Worm (Caenorhabditis elegans) whole organism, L4 larva: ENCODE data around the gene ergi-2.

Experiments used
- D1046.2 ChIP-seq: fragments of 200-800 bp; sonication (Bioruptor generic); IDR thresholded peaks from 2 replicates; pipeline ENCODE4 v1.3.6; 2022; ENCODE audit warnings: missing genetic modification characterization, missing compliant biosample characterization
- F10B5.3 ChIP-seq: sonication (generic microtip); optimal IDR thresholded peaks from 2 replicates; lab custom pipeline; 2016; ENCODE audit warnings: mild to moderate bottlenecking, missing genetic modification characterization, missing compliant biosample characterization
- F26F4.8 ChIP-seq: fragments of 200-800 bp; sonication (Bioruptor generic); conservative IDR thresholded peaks from 2 replicates; pipeline ENCODE4 v1.3.6; 2022; ENCODE audit warnings: missing genetic modification characterization, missing compliant biosample characterization
- T20F7.1 ChIP-seq: fragments of 200-800 bp; sonication (Bioruptor generic); optimal IDR thresholded peaks from 2 replicates; lab custom pipeline; 2018; ENCODE audit warnings: mild to moderate bottlenecking, missing genetic modification characterization, missing compliant biosample characterization
- Y105C5A.15 ChIP-seq: fragments of 200-800 bp; sonication (Bioruptor generic); IDR thresholded peaks from 2 replicates; pipeline ENCODE4 v1.3.6; 2022; ENCODE audit warnings: missing genetic modification characterization, missing compliant biosample characterization
- Y48G9A.11 ChIP-seq: fragments of 200-800 bp; sonication (Bioruptor generic); IDR thresholded peaks from 2 replicates; pipeline ENCODE4 v1.3.6; 2022; ENCODE audit warnings: missing genetic modification reagents, missing genetic modification characterization, missing compliant biosample characterization
- ZK337.2 ChIP-seq: fragments of 200-800 bp; sonication (Bioruptor generic); IDR thresholded peaks from 2 replicates; pipeline ENCODE4 v1.3.6; 2022; ENCODE audit warnings: missing genetic modification reagents, missing genetic modification characterization, missing compliant biosample characterization
- ZK546.5 ChIP-seq, 2 experiments: sonication (generic microtip); optimal IDR thresholded peaks; 2 replicates each; lab custom pipeline; 2017; ENCODE audit warnings: missing biosample characterization in 2 of 2, missing genetic modification characterization in 2 of 2
- aha-1 ChIP-seq: fragments of 150-350 bp; peaks from one replicate; lab custom pipeline; 2014; ENCODE audit warnings: missing biosample characterization, missing genetic modification characterization
- ama-1 ChIP-seq: fragments of 150-350 bp; optimal IDR thresholded peaks from 2 replicates; lab custom pipeline; 2014; ENCODE audit warnings: inconsistent platforms, mixed read lengths
- arid-1 ChIP-seq: fragments of 200-800 bp; sonication (Bioruptor generic); conservative IDR thresholded peaks from 2 replicates; pipeline ENCODE4 v1.3.6; 2022; ENCODE audit warnings: missing genetic modification reagents, missing genetic modification characterization, missing compliant biosample characterization
- attf-4 ChIP-seq: sonication (generic microtip); optimal IDR thresholded peaks from 3 replicates; lab custom pipeline; 2017; ENCODE audit warnings: missing biosample characterization, missing genetic modification characterization
- ceh-62 ChIP-seq: sonication (generic microtip); optimal IDR thresholded peaks from 2 replicates; lab custom pipeline; 2017; ENCODE audit warnings: missing biosample characterization, missing genetic modification characterization
- cey-2 ChIP-seq: sonication (generic microtip); optimal IDR thresholded peaks from 3 replicates; lab custom pipeline; 2017; ENCODE audit warnings: missing genetic modification characterization, mild to moderate bottlenecking, missing compliant biosample characterization, antibody characterized with exemption, borderline replicate concordance; ENCODE audit not compliant: insufficient read depth
- daf-12 ChIP-seq: fragments of 150-350 bp; optimal IDR thresholded peaks from 2 replicates; lab custom pipeline; 2014; ENCODE audit warnings: missing biosample characterization, missing genetic modification reagents, missing genetic modification characterization
- daf-16 ChIP-seq, 3 experiments: sonication (generic microtip); optimal IDR thresholded peaks; 2 replicates each; lab custom pipeline; 2016 to 2017; ENCODE audit warnings: missing genetic modification characterization in 3 of 3, missing genetic modification reagents in 3 of 3, mild to moderate bottlenecking in 2 of 3, missing compliant biosample characterization in 2 of 3, missing biosample characterization in 1 of 3, moderate library complexity in 1 of 3
- daf-8 ChIP-seq: fragments of 200-800 bp; sonication (Bioruptor generic); IDR thresholded peaks from 2 replicates; pipeline ENCODE4 v1.3.6; 2022; ENCODE audit warnings: missing genetic modification characterization, missing compliant biosample characterization
- dmd-9 ChIP-seq: fragments of 200-800 bp; sonication (Bioruptor generic); IDR thresholded peaks from 2 replicates; pipeline ENCODE4 v1.3.6; 2022; ENCODE audit warnings: missing genetic modification reagents, missing genetic modification characterization, missing compliant biosample characterization
- duxl-1 ChIP-seq: sonication (generic microtip); optimal IDR thresholded peaks from 2 replicates; lab custom pipeline; 2016; ENCODE audit warnings: mild to moderate bottlenecking, missing genetic modification characterization, moderate library complexity, missing compliant biosample characterization; ENCODE audit not compliant: poor library complexity
- dve-1 ChIP-seq: sonication (generic microtip); optimal IDR thresholded peaks from 2 replicates; lab custom pipeline; 2017; ENCODE audit warnings: antibody characterized with exemption, mild to moderate bottlenecking, missing genetic modification characterization, missing compliant biosample characterization; ENCODE audit not compliant: insufficient read depth
- hlh-11 ChIP-seq: fragments of 200-800 bp; sonication (Bioruptor generic); optimal IDR thresholded peaks from 2 replicates; lab custom pipeline; 2018; ENCODE audit warnings: mild to moderate bottlenecking, missing genetic modification characterization, missing compliant biosample characterization
- jun-1 ChIP-seq: fragments of 150-350 bp; optimal IDR thresholded peaks from 2 replicates; lab custom pipeline; 2014; ENCODE audit warnings: missing biosample characterization, missing genetic modification reagents, missing genetic modification characterization
- lin-13 ChIP-seq: fragments of 150-350 bp; optimal IDR thresholded peaks from 2 replicates; lab custom pipeline; 2014; ENCODE audit warnings: missing biosample characterization, missing genetic modification reagents, missing genetic modification characterization
- madf-9 ChIP-seq: fragments of 200-800 bp; sonication (Bioruptor generic); conservative IDR thresholded peaks from 2 replicates; pipeline ENCODE4 v1.3.6; 2022; ENCODE audit warnings: missing genetic modification reagents, missing genetic modification characterization, missing compliant biosample characterization
- mdl-1 ChIP-seq, 2 experiments: fragments of 150-350 bp in 1 of 2; sonication (generic microtip) in 1 of 2; optimal IDR thresholded peaks; 2 replicates each; lab custom pipeline; 2014 to 2017; ENCODE audit warnings: missing biosample characterization in 2 of 2, missing genetic modification characterization in 2 of 2
- mxl-2 ChIP-seq: fragments of 200-800 bp; sonication (Bioruptor generic); conservative IDR thresholded peaks from 2 replicates; pipeline ENCODE4 v1.3.6; 2022; ENCODE audit warnings: missing genetic modification reagents, missing genetic modification characterization, missing compliant biosample characterization
- mxl-3 ChIP-seq: fragments of 200-800 bp; sonication (Bioruptor generic); optimal IDR thresholded peaks from 2 replicates; lab custom pipeline; 2018; ENCODE audit warnings: mild to moderate bottlenecking, missing genetic modification characterization, missing compliant biosample characterization
- nhr-11 ChIP-seq: fragments of 150-350 bp; optimal IDR thresholded peaks from 2 replicates; lab custom pipeline; 2014; ENCODE audit warnings: missing biosample characterization, missing genetic modification characterization
- nhr-111 ChIP-seq: fragments of 200-800 bp; sonication (Bioruptor generic); optimal IDR thresholded peaks from 2 replicates; lab custom pipeline; 2018; ENCODE audit warnings: mild to moderate bottlenecking, missing genetic modification characterization, missing compliant biosample characterization
- nhr-25 ChIP-seq: sonication (generic microtip); optimal IDR thresholded peaks from 2 replicates; lab custom pipeline; 2017; ENCODE audit warnings: missing genetic modification characterization, mild to moderate bottlenecking, missing compliant biosample characterization, antibody characterized with exemption, moderate library complexity, borderline replicate concordance; ENCODE audit not compliant: insufficient read depth
- nhr-41 ChIP-seq: fragments of 200-800 bp; sonication (Bioruptor generic); IDR thresholded peaks from 2 replicates; pipeline ENCODE4 v1.3.6; 2022; ENCODE audit warnings: missing genetic modification reagents, missing genetic modification characterization, missing compliant biosample characterization
- nhr-42 ChIP-seq: fragments of 200-800 bp; sonication (Bioruptor generic); IDR thresholded peaks from 2 replicates; pipeline ENCODE4 v1.3.6; 2022; ENCODE audit warnings: missing genetic modification characterization, missing compliant biosample characterization
- nhr-6 ChIP-seq: fragments of 150-350 bp; optimal IDR thresholded peaks from 2 replicates; lab custom pipeline; 2014; ENCODE audit warnings: missing biosample characterization, missing genetic modification characterization
- nhr-77 ChIP-seq: fragments of 150-350 bp; optimal IDR thresholded peaks from 2 replicates; lab custom pipeline; 2014; ENCODE audit warnings: missing biosample characterization, missing genetic modification characterization
- php-3 ChIP-seq: fragments of 200-800 bp; sonication (Bioruptor generic); IDR thresholded peaks from 2 replicates; pipeline ENCODE4 v1.3.6; 2022; ENCODE audit warnings: missing genetic modification reagents, missing genetic modification characterization, missing compliant biosample characterization
- rbr-2 ChIP-seq: sonication (generic microtip); optimal IDR thresholded peaks from 2 replicates; lab custom pipeline; 2016; ENCODE audit warnings: missing genotype, missing genetic modification characterization, missing compliant biosample characterization
- saeg-2 ChIP-seq: fragments of 200-800 bp; sonication (Bioruptor generic); IDR thresholded peaks from 2 replicates; pipeline ENCODE4 v1.3.6; 2022; ENCODE audit warnings: missing genetic modification reagents, missing genetic modification characterization, missing compliant biosample characterization
- set-16 ChIP-seq: fragments of 200-800 bp; sonication (Bioruptor generic); IDR thresholded peaks from 2 replicates; pipeline ENCODE4 v1.3.6; 2022; ENCODE audit warnings: missing genetic modification reagents, missing genetic modification characterization, missing compliant biosample characterization
- spr-3 ChIP-seq: fragments of 200-800 bp; sonication (Bioruptor generic); optimal IDR thresholded peaks from 2 replicates; lab custom pipeline; 2018; ENCODE audit warnings: mild to moderate bottlenecking, missing genetic modification characterization, missing compliant biosample characterization
- tra-1 ChIP-seq: fragments of 200-800 bp; sonication (Bioruptor generic); IDR thresholded peaks from 2 replicates; pipeline ENCODE4 v1.3.6; 2022; ENCODE audit warnings: missing genetic modification reagents, missing genetic modification characterization, missing compliant biosample characterization
- unc-39 ChIP-seq: sonication (generic microtip); optimal IDR thresholded peaks from 2 replicates; lab custom pipeline; 2017; ENCODE audit warnings: missing biosample characterization, missing genetic modification characterization
- unc-62 ChIP-seq, 3 experiments: fragments of 150-350 bp in 1 of 3; sonication (generic microtip); optimal IDR thresholded peaks in 2 of 3; peaks in 1 of 3; 1 replicate in 1 of 3; 2 replicates in 2 of 3; lab custom pipeline; 2014 to 2017; ENCODE audit warnings: missing biosample characterization in 3 of 3, missing genetic modification characterization in 3 of 3, missing genetic modification reagents in 3 of 3, missing genotype in 1 of 3
- vab-7 ChIP-seq: fragments of 200-800 bp; sonication (Bioruptor generic); IDR thresholded peaks from 2 replicates; pipeline ENCODE4 v1.3.6; 2022; ENCODE audit warnings: missing genetic modification reagents, missing genetic modification characterization, missing compliant biosample characterization
- zfp-3 ChIP-seq: fragments of 200-800 bp; sonication (Bioruptor generic); conservative IDR thresholded peaks from 2 replicates; pipeline ENCODE4 v1.3.6; 2022; ENCODE audit warnings: missing genetic modification reagents, missing genetic modification characterization, missing compliant biosample characterization
- ztf-7 ChIP-seq: fragments of 150-350 bp; optimal IDR thresholded peaks from 2 replicates; lab custom pipeline; 2014; ENCODE audit warnings: missing biosample characterization, missing genetic modification characterization

The ergi-2 gene

ce11 chrX:15035748-15036147 lies 28.6 kb upstream of the ergi-2 start:
- TF ChIP-seq unc-62 (GFP tag; optimal IDR thresholded peaks at IDR 0.05 in 1 of 2; lab: Kevin White, UChicago), result peak in 1 of 2 experiments; percentile 93
- TF ChIP-seq unc-62 (tag; optimal IDR thresholded peaks at IDR 0.05; lab: Kevin White, UChicago), result no peak
- TF ChIP-seq ZK337.2 (GFP tag; lab: Robert Waterston, UW), result no peak

DNA sequence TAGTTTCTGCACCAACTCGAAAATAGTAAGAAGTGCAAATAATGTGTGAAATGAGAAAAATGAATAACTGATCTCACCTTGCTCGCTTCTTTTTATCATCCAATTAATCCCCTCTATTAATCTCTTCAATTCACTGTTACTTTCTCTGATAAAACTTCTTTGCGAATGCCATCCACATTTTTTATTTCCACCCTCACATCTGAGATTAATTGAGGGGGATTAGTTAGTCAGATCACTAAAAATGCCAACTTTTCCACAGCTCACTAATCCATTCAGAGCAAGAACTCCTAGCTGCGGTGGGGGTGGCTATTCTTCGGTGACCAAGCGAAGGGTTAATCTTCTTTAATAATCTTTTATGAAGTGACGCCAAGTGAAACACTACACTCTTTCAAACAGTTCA lies 27.7 kb upstream of the ergi-2 start, which contains the start of gene dsc-1:
TSS of gene dsc-1 (minus strand) at position 46 of the 400 bp plus-strand sequence.
- TF ChIP-seq lin-13 (no peak), mdl-1 (tag; optimal IDR thresholded peaks at IDR 0.05; lab: Kevin White, UChicago) (no peak), unc-39 (tag; lab: Kevin White, UChicago) (no peak), mxl-3 (no peak), rbr-2 (tag; lab: Kevin White, UChicago) (no peak), F10B5.3 (tag; lab: Kevin White, UChicago) (no peak), arid-1 (GFP tag; lab: Robert Waterston, UW) (no peak), nhr-77 (tag; lab: Kevin White, UChicago) (no peak), daf-8 (GFP tag; lab: Robert Waterston, UW) (no peak), T20F7.1 (GFP tag; lab: Kevin White, UChicago) (no peak), hlh-11 (no peak), ama-1 (no peak), attf-4 (tag; lab: Kevin White, UChicago) (no peak)

- TF ChIP-seq cey-2 (tag; lab: Kevin White, UChicago) (no peak), saeg-2 (GFP tag; lab: Robert Waterston, UW) (no peak), nhr-25 (no peak), daf-16 (GFP tag; optimal IDR thresholded peaks at IDR 0.05; lab: Kevin White, UChicago) (no peak), daf-16 (tag; optimal IDR thresholded peaks at IDR 0.05; lab: Kevin White, UChicago) (no peak), nhr-6 (no peak), Y48G9A.11 (no peak), nhr-41 (GFP tag; lab: Robert Waterston, UW) (no peak), dmd-9 (GFP tag; lab: Robert Waterston, UW) (no peak), ceh-62 (tag; lab: Kevin White, UChicago) (no peak), mxl-3 (no peak), unc-62 (GFP tag; optimal IDR thresholded peaks at IDR 0.05 in 1 of 2; lab: Kevin White, UChicago) (no peak), unc-62 (tag; optimal IDR thresholded peaks at IDR 0.05; lab: Kevin White, UChicago) (no peak), lin-13 (no peak), set-16 (GFP tag; lab: Robert Waterston, UW) (no peak), mxl-2 (GFP tag; lab: Robert Waterston, UW) (no peak), jun-1 (tag; lab: Kevin White, UChicago) (no peak)
These were observed 20.9 kb upstream of the ergi-2 start for ce11 chrX:15027997-15028396.

DNA sequence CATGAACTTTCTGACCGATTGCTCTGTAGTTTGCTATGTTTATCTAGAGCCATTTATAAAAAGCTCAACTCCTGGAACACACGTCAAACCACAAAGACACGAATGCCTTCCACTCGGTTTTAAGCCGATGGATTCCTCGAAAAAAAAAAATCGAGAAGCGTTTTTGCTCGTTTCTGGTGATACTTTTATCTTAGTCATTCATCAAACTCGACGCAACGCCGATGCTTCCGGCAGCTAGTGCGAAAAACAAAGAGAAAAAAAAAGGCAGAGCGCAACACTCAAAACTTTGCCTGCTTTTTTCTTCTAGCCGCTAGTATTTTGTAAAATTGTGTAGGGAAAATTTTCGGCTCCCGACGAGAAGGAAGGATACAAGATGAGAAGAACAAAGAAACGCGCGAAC lies 20.5 kb upstream of the ergi-2 start:
- TF ChIP-seq vab-7 (GFP tag; lab: Robert Waterston, UW) (no peak), nhr-77 (tag; lab: Kevin White, UChicago) (no peak), ZK546.5 (tag; optimal IDR thresholded peaks at IDR 0.05; lab: Kevin White, UChicago) (no peak), ztf-7 (no peak), Y105C5A.15 (GFP tag; lab: Robert Waterston, UW) (no peak), dve-1 (tag; lab: Kevin White, UChicago) (no peak), dmd-9 (GFP tag; lab: Robert Waterston, UW) (no peak), set-16 (GFP tag; lab: Robert Waterston, UW) (no peak), aha-1 (tag; lab: Kevin White, UChicago) (peak; percentile 50), F26F4.8 (no peak), php-3 (no peak), madf-9 (GFP tag; lab: Robert Waterston, UW) (no peak), nhr-11 (tag; lab: Kevin White, UChicago) (no peak), daf-16 (GFP tag; optimal IDR thresholded peaks at IDR 0.05; lab: Kevin White, UChicago) (no peak), daf-16 (tag; optimal IDR thresholded peaks at IDR 0.05; lab: Kevin White, UChicago) (no peak), spr-3 (GFP tag; lab: Kevin White, UChicago) (no peak), nhr-41 (GFP tag; lab: Robert Waterston, UW) (no peak), tra-1 (GFP tag; lab: Robert Waterston, UW) (no peak), duxl-1 (tag; lab: Kevin White, UChicago) (no peak), daf-12 (tag; lab: Kevin White, UChicago) (no peak), zfp-3 (GFP tag; lab: Robert Waterston, UW) (no peak), nhr-42 (GFP tag; lab: Robert Waterston, UW) (no peak), lin-13 (no peak), nhr-111 (GFP tag; lab: Kevin White, UChicago) (no peak), D1046.2 (no peak)
